1 fruit fly cellular context compared by ENCODE assay signal in the genomic region with DNA sequence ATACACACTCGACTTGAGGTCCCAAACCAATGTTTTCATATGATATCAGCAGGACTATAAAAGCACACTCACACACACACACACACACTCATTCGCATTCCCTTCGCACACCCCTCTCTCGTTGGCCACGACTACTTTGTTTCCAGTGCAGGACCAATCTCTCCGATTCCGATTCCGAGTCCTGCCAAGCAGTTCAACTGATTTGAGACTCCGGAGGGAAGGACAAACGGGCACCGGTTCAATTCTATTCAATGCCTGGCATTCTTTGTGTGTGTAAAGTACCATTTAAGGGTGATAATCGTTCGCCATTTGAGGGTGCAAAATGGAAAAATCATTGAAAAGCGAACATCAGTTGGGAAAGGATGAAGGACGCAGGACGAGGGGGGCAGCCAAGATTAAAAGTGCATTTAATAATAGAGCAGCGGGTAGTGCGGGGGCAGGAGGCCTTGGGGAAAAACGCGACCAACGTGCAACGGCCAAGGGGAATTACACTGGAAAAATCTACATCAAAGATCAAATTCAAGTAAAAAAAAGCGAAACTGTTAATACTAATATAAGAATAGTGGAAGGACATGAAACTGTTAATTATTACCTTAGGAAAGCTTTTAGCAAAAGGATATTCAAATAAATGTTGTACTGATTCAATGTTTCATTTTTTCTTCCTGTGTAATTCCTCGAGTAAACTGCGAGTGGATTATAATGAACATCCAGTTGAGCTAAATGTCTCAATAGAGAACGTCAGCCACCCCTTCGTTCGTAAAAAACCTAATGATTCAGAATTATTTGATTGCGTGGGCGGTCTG.
A peak's percentile ranks its signal among the peaks of the same experiment; 100 is the strongest.
TF ChIP-seq lines count a peak whose summit lies in the region.

No protein-coding gene starts in this region.

TF ChIP-seq in whole organism, embryonic, 481 proteins besides CTCF, POLR2A, EP300 and RAD21 (continued from another document and continues in another):
- TF ChIP-seq Ssrp (tag; optimal IDR thresholded peaks at IDR 0.05; lab: Kevin White, UChicago) (peak; percentile 61), Dbx (GFP tag; IDR thresholded peaks at IDR 0.05; lab: Robert Waterston, UW) (no peak), run (tag; optimal IDR thresholded peaks at IDR 0.05; lab: Kevin White, UChicago) (no peak), CG12942 (GFP tag; optimal IDR thresholded peaks at IDR 0.05; lab: Kevin White, UChicago) (peak; percentile 28), CG3726 (GFP tag; IDR thresholded peaks at IDR 0.05; lab: Robert Waterston, UW) (0 out of 3 replicates have a peak, but pooled peaks have one; percentile 45), inv (GFP tag; IDR thresholded peaks at IDR 0.05; lab: Robert Waterston, UW; ENCODE audit: partially characterized antibody) (no peak), CG2889 (GFP tag; IDR thresholded peaks at IDR 0.05; lab: Robert Waterston, UW) (no peak), slp2 (GFP tag; optimal IDR thresholded peaks at IDR 0.05; lab: Kevin White, UChicago) (no peak), CG10462 (GFP tag; optimal IDR thresholded peaks at IDR 0.05; lab: Kevin White, UChicago) (no peak), gsb-n (tag; optimal IDR thresholded peaks at IDR 0.05; lab: Kevin White, UChicago) (peak; percentile 61), HmgD (GFP tag; optimal IDR thresholded peaks at IDR 0.05; lab: Kevin White, UChicago) (no peak), Drgx (GFP tag; IDR thresholded peaks at IDR 0.05; lab: Robert Waterston, UW) (no peak), NfI (GFP tag; optimal IDR thresholded peaks at IDR 0.05; lab: Kevin White, UChicago) (no peak), Nf-YB (GFP tag; optimal IDR thresholded peaks at IDR 0.05; lab: Kevin White, UChicago) (peak; percentile 7), hbn (GFP tag; IDR thresholded peaks at IDR 0.05; lab: Robert Waterston, UW; ENCODE audit: partially characterized antibody) (no peak), phol (tag; optimal IDR thresholded peaks at IDR 0.05; lab: Kevin White, UChicago) (peak; percentile 72), CG12299 (tag; optimal IDR thresholded peaks at IDR 0.05; lab: Kevin White, UChicago) (peak; percentile 4), Gug (GFP tag; IDR thresholded peaks at IDR 0.05; lab: Robert Waterston, UW) (no peak), Oaz (GFP tag; IDR thresholded peaks at IDR 0.05; lab: Robert Waterston, UW) (no peak), wor (GFP tag; IDR thresholded peaks at IDR 0.05; lab: Robert Waterston, UW) (peak; percentile 23; the same call in 1 of the 2 replicates), tin (GFP tag; optimal IDR thresholded peaks at IDR 0.05; lab: Kevin White, UChicago) (peak; percentile 27), Adf1 (GFP tag; IDR thresholded peaks at IDR 0.05; lab: Robert Waterston, UW) (no peak), gfzf (GFP tag; optimal IDR thresholded peaks at IDR 0.05; lab: Kevin White, UChicago) (no peak), vvl (GFP tag; IDR thresholded peaks at IDR 0.05; lab: Robert Waterston, UW) (peak; percentile 32; the same call in 1 of the 2 replicates), CG17361 (GFP tag; IDR thresholded peaks at IDR 0.05; lab: Robert Waterston, UW) (peak; percentile 69), Sry-β (GFP tag; optimal IDR thresholded peaks at IDR 0.05; lab: Kevin White, UChicago) (no peak), zen (tag; optimal IDR thresholded peaks at IDR 0.05; lab: Kevin White, UChicago) (peak; percentile 67), CG12659 (GFP tag; optimal IDR thresholded peaks at IDR 0.05; lab: Kevin White, UChicago) (peak; percentile 0), CG7556 (GFP tag; optimal IDR thresholded peaks at IDR 0.05; lab: Kevin White, UChicago) (peak; percentile 42), CG18619 (GFP tag; optimal IDR thresholded peaks at IDR 0.05; lab: Kevin White, UChicago) (no peak), cg (GFP tag; optimal IDR thresholded peaks at IDR 0.05; lab: Kevin White, UChicago) (peak; percentile 50), CG7987 (GFP tag; optimal IDR thresholded peaks at IDR 0.05; lab: Kevin White, UChicago) (no peak), CG10267 (tag; optimal IDR thresholded peaks at IDR 0.05; lab: Kevin White, UChicago) (peak; percentile 58), ssp (GFP tag; IDR thresholded peaks at IDR 0.05; lab: Robert Waterston, UW) (peak; percentile 37; the same call in 1 of the 2 replicates), D19A (tag; optimal IDR thresholded peaks at IDR 0.05; lab: Kevin White, UChicago) (peak; percentile 59), CG14710 (tag; optimal IDR thresholded peaks at IDR 0.05; lab: Kevin White, UChicago) (peak; percentile 76), onecut (GFP tag; IDR thresholded peaks at IDR 0.05; lab: Robert Waterston, UW) (peak; percentile 46; the same call in 1 of the 2 replicates), ind (GFP tag; optimal IDR thresholded peaks at IDR 0.05; lab: Kevin White, UChicago) (peak; percentile 7), tap (tag; optimal IDR thresholded peaks at IDR 0.05; lab: Kevin White, UChicago) (peak; percentile 37), NFAT (GFP tag; IDR thresholded peaks at IDR 0.05; lab: Robert Waterston, UW) (no peak), Dll (GFP tag; IDR thresholded peaks at IDR 0.05; lab: Robert Waterston, UW; ENCODE audit: partially characterized antibody) (no peak), tna (GFP tag; IDR thresholded peaks at IDR 0.05; lab: Robert Waterston, UW; ENCODE audit: partially characterized antibody) (no peak), Asciz (GFP tag; optimal IDR thresholded peaks at IDR 0.05; lab: Kevin White, UChicago) (peak; percentile 44), CG9876 (GFP tag; optimal IDR thresholded peaks at IDR 0.05; lab: Kevin White, UChicago) (no peak), E2f2 (GFP tag; IDR thresholded peaks at IDR 0.05; lab: Robert Waterston, UW) (no peak), MTF-1 (GFP tag; optimal IDR thresholded peaks at IDR 0.05; lab: Kevin White, UChicago; ENCODE audit: borderline replicate concordance) (no peak), Fer1 (GFP tag; optimal IDR thresholded peaks at IDR 0.05; lab: Kevin White, UChicago) (no peak), chinmo (GFP tag; IDR thresholded peaks at IDR 0.05; lab: Robert Waterston, UW; ENCODE audit: partially characterized antibody) (no peak), CG1647 (GFP tag; optimal IDR thresholded peaks at IDR 0.05; lab: Kevin White, UChicago) (no peak), row (GFP tag; IDR thresholded peaks at IDR 0.05; lab: Robert Waterston, UW) (peak; percentile 70), pho (GFP tag; optimal IDR thresholded peaks at IDR 0.05; lab: Kevin White, UChicago) (no peak), CG3281 (GFP tag; optimal IDR thresholded peaks at IDR 0.05; lab: Kevin White, UChicago) (no peak), pum (GFP tag; optimal IDR thresholded peaks at IDR 0.05; lab: Kevin White, UChicago) (peak; percentile 27), cad (GFP tag; optimal IDR thresholded peaks at IDR 0.05; lab: Kevin White, UChicago) (no peak), crol (GFP tag; IDR thresholded peaks at IDR 0.05; lab: Robert Waterston, UW) (peak; percentile 77), HLH4C (GFP tag; IDR thresholded peaks at IDR 0.05; lab: Robert Waterston, UW; ENCODE audit: partially characterized antibody) (no peak), bbx (GFP tag; IDR thresholded peaks at IDR 0.05; lab: Robert Waterston, UW; ENCODE audit: partially characterized antibody) (no peak), Dip3 (GFP tag; optimal IDR thresholded peaks at IDR 0.05; lab: Kevin White, UChicago) (no peak), CG8388 (GFP tag; optimal IDR thresholded peaks at IDR 0.05; lab: Kevin White, UChicago) (peak; percentile 71), Lhr (GFP tag; optimal IDR thresholded peaks at IDR 0.05; lab: Kevin White, UChicago) (no peak), her (GFP tag; optimal IDR thresholded peaks at IDR 0.05; lab: Kevin White, UChicago) (no peak), CHES-1-like (GFP tag; optimal IDR thresholded peaks at IDR 0.05; lab: Kevin White, UChicago) (no peak), CG2678 (tag; optimal IDR thresholded peaks at IDR 0.05; lab: Kevin White, UChicago) (peak; percentile 71), lola (GFP tag; optimal IDR thresholded peaks at IDR 0.05; lab: Kevin White, UChicago) (peak in 1 of 3 experiments; percentile 79), CG17359 (tag; optimal IDR thresholded peaks at IDR 0.05; lab: Kevin White, UChicago) (peak; percentile 61), CG7928 (GFP tag; optimal IDR thresholded peaks at IDR 0.05; lab: Kevin White, UChicago) (no peak), ttk (GFP tag; IDR thresholded peaks at IDR 0.05; lab: Robert Waterston, UW) (peak; percentile 28), Mrtf (GFP tag; IDR thresholded peaks at IDR 0.05; lab: Robert Waterston, UW) (no peak), esg (GFP tag; conservative IDR thresholded peaks at IDR 0.05; lab: Robert Waterston, UW) (0 out of 2 replicates have a peak, but pooled peaks have one; percentile 23), dmrt11E (tag; optimal IDR thresholded peaks at IDR 0.05; lab: Kevin White, UChicago) (peak; percentile 84), ara (GFP tag; IDR thresholded peaks at IDR 0.05; lab: Robert Waterston, UW) (peak; percentile 69), CG6272 (GFP tag; IDR thresholded peaks at IDR 0.05; lab: Robert Waterston, UW) (no peak), CG11504 (tag; optimal IDR thresholded peaks at IDR 0.05; lab: Kevin White, UChicago) (peak; percentile 77), chif (GFP tag; optimal IDR thresholded peaks at IDR 0.05; lab: Kevin White, UChicago) (peak in 1 of 2 experiments; percentile 62), zf30C (GFP tag; optimal IDR thresholded peaks at IDR 0.05; lab: Kevin White, UChicago) (peak; percentile 53), CG15696 (tag; optimal IDR thresholded peaks at IDR 0.05; lab: Kevin White, UChicago) (peak; percentile 60), CG16815 (GFP tag; optimal IDR thresholded peaks at IDR 0.05; lab: Kevin White, UChicago) (peak; percentile 28), caup (GFP tag; optimal IDR thresholded peaks at IDR 0.05; lab: Kevin White, UChicago; ENCODE audit: severe bottlenecking) (no peak), dan (GFP tag; IDR thresholded peaks at IDR 0.05; lab: Robert Waterston, UW) (no peak), Hr3 (GFP tag; optimal IDR thresholded peaks at IDR 0.05; lab: Kevin White, UChicago) (peak; percentile 44), ci (GFP tag; IDR thresholded peaks at IDR 0.05; lab: Robert Waterston, UW) (peak; percentile 71; the same call in 2 of the 3 replicates), lov (optimal IDR thresholded peaks at IDR 0.05; lab: Kevin White, UChicago) (no peak), lov (GFP tag; IDR thresholded peaks at IDR 0.05; lab: Robert Waterston, UW) (0 out of 3 replicates have a peak, but pooled peaks have one; percentile 6), CG6254 (GFP tag; optimal IDR thresholded peaks at IDR 0.05; lab: Kevin White, UChicago) (peak; percentile 46), hkb (optimal IDR thresholded peaks at IDR 0.05; lab: Kevin White, UChicago) (no peak), hkb (GFP tag; IDR thresholded peaks at IDR 0.05; lab: Robert Waterston, UW) (peak; percentile 51), Ada2b (GFP tag; IDR thresholded peaks at IDR 0.05; lab: Robert Waterston, UW) (peak; percentile 31; the same call in 1 of the 2 replicates), CG13424 (tag; optimal IDR thresholded peaks at IDR 0.05; lab: Kevin White, UChicago) (peak; percentile 64), sens-2 (GFP tag; IDR thresholded peaks at IDR 0.05; lab: Robert Waterston, UW) (no peak), sens (GFP tag; lab: Kevin White, UChicago) (peak; percentile 93), CG2712 (tag; optimal IDR thresholded peaks at IDR 0.05; lab: Kevin White, UChicago) (peak; percentile 75), bab2 (GFP tag; optimal IDR thresholded peaks at IDR 0.05; lab: Kevin White, UChicago) (no peak), D19B (GFP tag; optimal IDR thresholded peaks at IDR 0.05; lab: Kevin White, UChicago) (no peak), CG15479 (GFP tag; optimal IDR thresholded peaks at IDR 0.05; lab: Kevin White, UChicago) (no peak), Xbp1 (GFP tag; optimal IDR thresholded peaks at IDR 0.05; lab: Kevin White, UChicago) (peak; percentile 27), ERR (GFP tag; optimal IDR thresholded peaks at IDR 0.05; lab: Kevin White, UChicago) (no peak), Antp (GFP tag; optimal IDR thresholded peaks at IDR 0.05; lab: Kevin White, UChicago) (no peak), sd (tag; optimal IDR thresholded peaks at IDR 0.05; lab: Kevin White, UChicago) (peak; percentile 18), Vsx1 (GFP tag; optimal IDR thresholded peaks at IDR 0.05; lab: Kevin White, UChicago) (no peak), unc-4 (GFP tag; IDR thresholded peaks at IDR 0.05; lab: Robert Waterston, UW; ENCODE audit: partially characterized antibody) (no peak), CG15601 (tag; optimal IDR thresholded peaks at IDR 0.05; lab: Kevin White, UChicago) (peak; percentile 58), Awh (GFP tag; IDR thresholded peaks at IDR 0.05; lab: Robert Waterston, UW) (no peak), CG30020 (tag; optimal IDR thresholded peaks at IDR 0.05; lab: Kevin White, UChicago) (no peak), stc (GFP tag; IDR thresholded peaks at IDR 0.05; lab: Robert Waterston, UW) (no peak), CG7786 (GFP tag; optimal IDR thresholded peaks at IDR 0.05; lab: Kevin White, UChicago) (no peak), CG30431 (GFP tag; optimal IDR thresholded peaks at IDR 0.05; lab: Kevin White, UChicago) (no peak), fru (optimal IDR thresholded peaks at IDR 0.05; lab: Kevin White, UChicago) (no peak), CG9727 (GFP tag; optimal IDR thresholded peaks at IDR 0.05; lab: Kevin White, UChicago) (peak; percentile 58), pan (optimal IDR thresholded peaks at IDR 0.05; lab: Kevin White, UChicago) (no peak), pan (GFP tag; optimal IDR thresholded peaks at IDR 0.05 in 1 of 2, IDR thresholded peaks at IDR 0.05 in 1 of 2) (peak in 1 of 2 experiments; percentile 45), CG4730 (GFP tag; IDR thresholded peaks at IDR 0.05; lab: Robert Waterston, UW) (no peak), CG16863 (GFP tag; optimal IDR thresholded peaks at IDR 0.05; lab: Kevin White, UChicago) (no peak), fd96Cb (tag; optimal IDR thresholded peaks at IDR 0.05; lab: Kevin White, UChicago) (peak; percentile 68), CG15514 (GFP tag; optimal IDR thresholded peaks at IDR 0.05; lab: Kevin White, UChicago) (no peak), bcd (GFP tag; optimal IDR thresholded peaks at IDR 0.05; lab: Kevin White, UChicago) (peak; percentile 18), stwl (tag; optimal IDR thresholded peaks at IDR 0.05; lab: Kevin White, UChicago) (no peak), CG10366 (GFP tag; IDR thresholded peaks at IDR 0.05; lab: Robert Waterston, UW) (no peak), CG5953 (GFP tag; IDR thresholded peaks at IDR 0.05; lab: Robert Waterston, UW) (no peak), sc (optimal IDR thresholded peaks at IDR 0.05; lab: Kevin White, UChicago) (no peak), sc (GFP tag; optimal IDR thresholded peaks at IDR 0.05; lab: Kevin White, UChicago) (peak; percentile 43), insv (GFP tag; optimal IDR thresholded peaks at IDR 0.05; lab: Kevin White, UChicago) (no peak), CG1602 (GFP tag; optimal IDR thresholded peaks at IDR 0.05; lab: Kevin White, UChicago) (peak; percentile 13), gem (tag; optimal IDR thresholded peaks at IDR 0.05; lab: Kevin White, UChicago) (peak; percentile 76)
